Fruit fly (Drosophila melanogaster) whole organism, embryonic: ENCODE measurements around the gene BRWD3.

Experiments
- BEAF-32 ChIP-seq: fragments of 200-800 bp; sonication (Bioruptor generic); optimal IDR thresholded peaks from 3 replicates; lab custom pipeline; 2017; ENCODE audit warnings: missing biosample characterization, missing genetic modification characterization, mild to moderate bottlenecking, moderate library complexity, missing genetic modification reagents
- CG12744 ChIP-seq: fragments of 200-800 bp; sonication (Bioruptor generic); optimal IDR thresholded peaks from 2 replicates; lab custom pipeline; 2016; ENCODE audit warnings: missing biosample characterization, missing genetic modification characterization
- CG13287 ChIP-seq: fragments of 200-800 bp; sonication (Bioruptor generic); IDR thresholded peaks from 2 replicates; pipeline ENCODE4 v1.3.6; 2022; ENCODE audit warnings: missing biosample characterization, missing genetic modification characterization; ENCODE audit not compliant: partially characterized antibody
- CG30403 ChIP-seq: fragments of 200-800 bp; sonication (Bioruptor generic); optimal IDR thresholded peaks from 3 replicates; lab custom pipeline; 2016; ENCODE audit warnings: missing biosample characterization, missing genetic modification characterization
- CG31224 ChIP-seq: fragments of 200-800 bp; sonication (Bioruptor generic); IDR thresholded peaks from 2 replicates; pipeline ENCODE4 v1.3.6; 2022; ENCODE audit warnings: missing biosample characterization, missing genetic modification characterization
- CG3726 ChIP-seq: fragments of 200-800 bp; sonication (Bioruptor generic); IDR thresholded peaks from 3 replicates; pipeline ENCODE4, ENCODE4 v1.3.6; 2022; ENCODE audit warnings: missing biosample characterization, missing genetic modification characterization
- CG3995 ChIP-seq: fragments of 200-800 bp; sonication (Bioruptor generic); optimal IDR thresholded peaks from 3 replicates; lab custom pipeline; 2016; ENCODE audit warnings: missing biosample characterization, missing genetic modification characterization
- CG4617 ChIP-seq: fragments of 200-800 bp; sonication (Bioruptor generic); optimal IDR thresholded peaks from 3 replicates; lab custom pipeline; 2016; ENCODE audit warnings: missing biosample characterization, missing genetic modification characterization, borderline replicate concordance
- CG7987 ChIP-seq: fragments of 200-800 bp; sonication (Bioruptor generic); optimal IDR thresholded peaks from 2 replicates; lab custom pipeline; 2018; ENCODE audit warnings: missing biosample characterization, mild to moderate bottlenecking, missing genetic modification characterization, moderate library complexity
- CG8478 ChIP-seq: fragments of >200 bp; optimal IDR thresholded peaks from 2 replicates; lab custom pipeline; 2018
- CG9437 ChIP-seq: fragments of 200-800 bp; sonication (Bioruptor generic); optimal IDR thresholded peaks from 2 replicates; lab custom pipeline; 2018; ENCODE audit warnings: missing biosample characterization, mild to moderate bottlenecking, missing genetic modification characterization
- CG9609 ChIP-seq: fragments of 200-800 bp; sonication (Bioruptor generic); optimal IDR thresholded peaks from 3 replicates; lab custom pipeline; 2016; ENCODE audit warnings: missing biosample characterization, missing genetic modification characterization
- CG9797 ChIP-seq: fragments of 200-800 bp; sonication (Bioruptor generic); optimal IDR thresholded peaks from 3 replicates; lab custom pipeline; 2018; ENCODE audit warnings: missing biosample characterization, mild to moderate bottlenecking, missing genetic modification characterization
- CHES-1-like ChIP-seq: fragments of 200-800 bp; sonication (Bioruptor generic); optimal IDR thresholded peaks from 2 replicates; lab custom pipeline; 2016; ENCODE audit warnings: missing biosample characterization, missing genetic modification characterization
- Chrac-16 ChIP-seq: fragments of 200-800 bp; sonication (Bioruptor generic); optimal IDR thresholded peaks from 3 replicates; lab custom pipeline; 2016; ENCODE audit warnings: missing biosample characterization, missing genetic modification characterization
- D19A ChIP-seq: fragments of 200-800 bp; optimal IDR thresholded peaks from 3 replicates; lab custom pipeline; 2019; ENCODE audit warnings: missing biosample characterization, mild to moderate bottlenecking, missing genetic modification characterization, moderate library complexity
- Dp ChIP-seq: fragments of 200-800 bp; sonication (Bioruptor generic); optimal IDR thresholded peaks from 2 replicates; lab custom pipeline; 2018; ENCODE audit warnings: missing biosample characterization, mild to moderate bottlenecking, missing genetic modification characterization, moderate library complexity
- Ets97D ChIP-seq: fragments of 200-800 bp; sonication (Bioruptor generic); optimal IDR thresholded peaks from 3 replicates; lab custom pipeline; 2016; ENCODE audit warnings: missing biosample characterization, missing genetic modification characterization
- Gsc ChIP-seq: fragments of 200-800 bp; sonication (Bioruptor generic); IDR thresholded peaks from 2 replicates; pipeline ENCODE4 v1.3.6; 2022; ENCODE audit warnings: missing biosample characterization, missing genetic modification characterization
- MBD-R2 ChIP-seq: fragments of 200-800 bp; sonication (Bioruptor generic); IDR thresholded peaks from 2 replicates; pipeline ENCODE4 v1.3.6; 2022; ENCODE audit warnings: missing biosample characterization, missing genetic modification characterization
- MESR4 ChIP-seq: fragments of 200-800 bp; sonication (Bioruptor generic); optimal IDR thresholded peaks from 2 replicates; lab custom pipeline; 2018; ENCODE audit warnings: missing biosample characterization, mild to moderate bottlenecking, missing genetic modification characterization, moderate library complexity
- Myb ChIP-seq: fragments of 200-800 bp; sonication (Bioruptor generic); optimal IDR thresholded peaks from 2 replicates; lab custom pipeline; 2016; ENCODE audit warnings: missing biosample characterization, missing genetic modification characterization
- Oli ChIP-seq: fragments of 200-800 bp; sonication (Bioruptor generic); optimal IDR thresholded peaks from 2 replicates; lab custom pipeline; 2018; ENCODE audit warnings: missing biosample characterization, mild to moderate bottlenecking, missing genetic modification characterization, moderate library complexity
- Scr ChIP-seq: fragments of 200-800 bp; sonication (Bioruptor generic); IDR thresholded peaks from 2 replicates; pipeline ENCODE4 v1.3.6; 2022; ENCODE audit warnings: missing biosample characterization, missing genetic modification characterization; ENCODE audit not compliant: partially characterized antibody
- Taf1 ChIP-seq: fragments of 200-800 bp; sonication (Bioruptor generic); IDR thresholded peaks from 2 replicates; pipeline ENCODE4 v1.3.6; 2022; ENCODE audit warnings: missing biosample characterization, missing genetic modification characterization
- Tbp ChIP-seq: fragments of >200 bp; optimal IDR thresholded peaks from 2 replicates; lab custom pipeline; 2018; ENCODE audit warnings: missing biosample characterization, missing genetic modification characterization
- YL-1 ChIP-seq: fragments of 200-800 bp; sonication (Bioruptor generic); optimal IDR thresholded peaks from 3 replicates; lab custom pipeline; 2017; ENCODE audit warnings: missing biosample characterization, mild to moderate bottlenecking, missing genetic modification characterization
- ato ChIP-seq: fragments of 200-800 bp; sonication (Bioruptor generic); IDR thresholded peaks from 2 replicates; pipeline ENCODE4 v1.3.6; 2022; ENCODE audit warnings: missing biosample characterization, missing genetic modification characterization; ENCODE audit not compliant: partially characterized antibody
- bbx ChIP-seq: fragments of 200-800 bp; sonication (Bioruptor generic); IDR thresholded peaks from 2 replicates; pipeline ENCODE4 v1.3.6; 2022; ENCODE audit warnings: missing biosample characterization, missing genetic modification characterization; ENCODE audit not compliant: partially characterized antibody
- bowl ChIP-seq: fragments of 200-800 bp; sonication (Bioruptor generic); IDR thresholded peaks from 2 replicates; pipeline ENCODE4 v1.3.6; 2022; ENCODE audit warnings: missing biosample characterization, missing genetic modification characterization
- cas ChIP-seq: fragments of 200-800 bp; sonication (Bioruptor generic); IDR thresholded peaks from 2 replicates; pipeline ENCODE4 v1.3.6; 2022; ENCODE audit warnings: missing biosample characterization, missing genetic modification characterization
- chif ChIP-seq, 2 experiments: fragments of 200-800 bp; sonication (Bioruptor generic); optimal IDR thresholded peaks; 3 replicates each; lab custom pipeline; 2016; ENCODE audit warnings: missing biosample characterization in 2 of 2, missing genetic modification characterization in 2 of 2
- cwo ChIP-seq: fragments of 200-800 bp; sonication (Bioruptor generic); optimal IDR thresholded peaks from 3 replicates; lab custom pipeline; 2017; ENCODE audit warnings: missing biosample characterization, missing genetic modification characterization, mild to moderate bottlenecking, moderate library complexity, missing genetic modification reagents
- dm ChIP-seq: fragments of 200-800 bp; sonication (Bioruptor generic); optimal IDR thresholded peaks from 3 replicates; lab custom pipeline; 2016; ENCODE audit warnings: missing biosample characterization, missing genetic modification characterization
- exex ChIP-seq: fragments of 200-800 bp; sonication (Bioruptor generic); optimal IDR thresholded peaks from 4 replicates; lab custom pipeline; 2018; ENCODE audit warnings: missing biosample characterization, mild to moderate bottlenecking, missing genetic modification characterization, moderate library complexity
- fd3F ChIP-seq: fragments of 200-800 bp; sonication (Bioruptor generic); optimal IDR thresholded peaks from 2 replicates; lab custom pipeline; 2018; ENCODE audit warnings: missing biosample characterization, mild to moderate bottlenecking, missing genetic modification characterization, moderate library complexity
- gem ChIP-seq: fragments of 200-800 bp; sonication (Bioruptor generic); optimal IDR thresholded peaks from 2 replicates; lab custom pipeline; 2019; ENCODE audit warnings: missing biosample characterization, mild to moderate bottlenecking, missing genetic modification characterization, moderate library complexity
- gfzf ChIP-seq: fragments of 200-800 bp; sonication (Bioruptor generic); optimal IDR thresholded peaks from 2 replicates; lab custom pipeline; 2016; ENCODE audit warnings: missing biosample characterization, mild to moderate bottlenecking, missing genetic modification characterization, moderate library complexity
- hbn ChIP-seq: fragments of 200-800 bp; sonication (Bioruptor generic); IDR thresholded peaks from 2 replicates; pipeline ENCODE4 v1.3.6; 2022; ENCODE audit warnings: missing biosample characterization, missing genetic modification characterization; ENCODE audit not compliant: partially characterized antibody
- jing ChIP-seq: fragments of 200-800 bp; sonication (Bioruptor generic); optimal IDR thresholded peaks from 2 replicates; lab custom pipeline; 2018; ENCODE audit warnings: missing biosample characterization, mild to moderate bottlenecking, missing genetic modification characterization
- mirr ChIP-seq: fragments of 200-800 bp; sonication (Bioruptor generic); optimal IDR thresholded peaks from 3 replicates; lab custom pipeline; 2018; ENCODE audit warnings: missing biosample characterization, mild to moderate bottlenecking, missing genetic modification characterization
- psq ChIP-seq: fragments of 200-800 bp; sonication (Bioruptor generic); optimal IDR thresholded peaks from 2 replicates; lab custom pipeline; 2017; ENCODE audit warnings: missing biosample characterization, missing genetic modification characterization
- pzg ChIP-seq: fragments of 200-800 bp; sonication (Bioruptor generic); optimal IDR thresholded peaks from 3 replicates; lab custom pipeline; 2018; ENCODE audit warnings: missing biosample characterization, mild to moderate bottlenecking, missing genetic modification characterization, moderate library complexity
- stwl ChIP-seq: fragments of 200-800 bp; sonication (Bioruptor generic); optimal IDR thresholded peaks from 3 replicates; lab custom pipeline; 2018; ENCODE audit warnings: missing biosample characterization, mild to moderate bottlenecking, missing genetic modification characterization, moderate library complexity
- trem ChIP-seq: fragments of 200-800 bp; optimal IDR thresholded peaks from 3 replicates; lab custom pipeline; 2019; ENCODE audit warnings: missing biosample characterization, mild to moderate bottlenecking, missing genetic modification characterization, moderate library complexity

Gene BRWD3

dm6 chr3R:24348420-24349190 lies 29.8 kb downstream of the BRWD3 start, which contains the start of the genes CG5746 and CG6454 (continued):
- TF ChIP-seq cwo (GFP tag; lab: Kevin White, UChicago): no peak
- no peak for TF ChIP-seq bbx (GFP tag; lab: Robert Waterston, UW)
- peak; percentile 89 for TF ChIP-seq YL-1 (GFP tag; lab: Kevin White, UChicago)
- peak; percentile 80 for TF ChIP-seq CHES-1-like (GFP tag; lab: Kevin White, UChicago)
- no peak for TF ChIP-seq mirr (GFP tag; lab: Kevin White, UChicago)
- no peak for TF ChIP-seq Gsc (GFP tag; lab: Robert Waterston, UW)
- TF ChIP-seq hbn (GFP tag; lab: Robert Waterston, UW): no peak
- TF ChIP-seq Scr (GFP tag; lab: Robert Waterston, UW): no peak
- TF ChIP-seq psq (GFP tag; lab: Kevin White, UChicago): peak; percentile 23
- no peak for TF ChIP-seq cas (GFP tag; lab: Robert Waterston, UW)
- no peak for TF ChIP-seq CG8478 (lab: Kevin White, UChicago)
- no peak for TF ChIP-seq Oli (tag; lab: Kevin White, UChicago)
- peak; percentile 36 for TF ChIP-seq dm (GFP tag; lab: Kevin White, UChicago)
- TF ChIP-seq Taf1: 0 out of 2 replicates have a peak, but pooled peaks have one; percentile 32
- TF ChIP-seq Chrac-16 (GFP tag; lab: Kevin White, UChicago): peak; percentile 64
- peak; percentile 6 for TF ChIP-seq jing
- TF ChIP-seq D19A: no peak
- TF ChIP-seq CG4617: peak; percentile 75
- TF ChIP-seq bowl (GFP tag; lab: Robert Waterston, UW): no peak
- TF ChIP-seq fd3F: peak; percentile 39

dm6 chr3R:24353448-24353847 lies 34.6 kb downstream of the BRWD3 start:
- TF ChIP-seq CG12744 (no peak), mirr (GFP tag; lab: Kevin White, UChicago) (peak; percentile 79), CG30403 (GFP tag; lab: Kevin White, UChicago) (no peak), exex (tag; lab: Kevin White, UChicago) (peak; percentile 78)

DNA sequence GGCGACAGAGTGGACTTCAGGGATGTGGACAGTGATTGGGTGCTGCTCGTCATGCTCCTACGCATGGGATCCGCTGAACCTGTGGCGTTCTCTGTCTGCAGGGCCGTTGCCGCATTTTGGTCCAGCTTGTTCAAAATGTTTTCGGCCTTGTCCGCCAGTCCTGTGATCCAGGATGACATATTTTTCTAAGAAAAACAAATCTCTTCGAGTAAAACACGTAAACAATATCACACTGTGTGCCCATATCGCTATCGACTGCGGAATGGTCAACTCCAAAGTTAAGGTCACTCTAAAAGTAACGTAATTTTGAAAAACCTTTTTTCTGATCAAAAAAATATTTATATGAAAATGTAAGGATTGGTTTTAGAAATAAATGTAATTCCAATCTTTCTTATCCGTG lies 38.9 kb downstream of the BRWD3 start, which contains the start of gene Golgin84:
Golgin84 (minus strand) TSS at position 241 of the 400 bp plus-strand sequence.
- TF ChIP-seq CG3995 (GFP tag; lab: Kevin White, UChicago) (peak; percentile 24), gem (tag; lab: Kevin White, UChicago) (no peak), BEAF-32 (GFP tag; lab: Kevin White, UChicago) (peak; percentile 16), YL-1 (GFP tag; lab: Kevin White, UChicago) (peak; percentile 26), Myb (peak; percentile 94), CG31224 (GFP tag; lab: Robert Waterston, UW) (no peak), MBD-R2 (GFP tag; lab: Robert Waterston, UW) (peak; percentile 47), chif (GFP tag; optimal IDR thresholded peaks at IDR 0.05; lab: Kevin White, UChicago) (no peak), CG9609 (no peak), CG13287 (GFP tag; lab: Robert Waterston, UW) (peak; percentile 16; the same call in 1 of the 2 replicates), D19A (no peak), pzg (GFP tag; lab: Kevin White, UChicago) (peak; percentile 36), MESR4 (GFP tag; lab: Kevin White, UChicago) (peak; percentile 59), stwl (peak; percentile 40), CG9797 (GFP tag; lab: Kevin White, UChicago) (peak; percentile 62), CG3726 (0 out of 3 replicates have a peak, but pooled peaks have one; percentile 28), Tbp (GFP tag; lab: Kevin White, UChicago) (no peak), ato (GFP tag; lab: Robert Waterston, UW) (peak; percentile 22; the same call in 1 of the 2 replicates), CG7987 (GFP tag; lab: Kevin White, UChicago) (no peak), Dp (GFP tag; lab: Kevin White, UChicago) (peak; percentile 21), gfzf (GFP tag; lab: Kevin White, UChicago) (peak; percentile 71), CG4617 (peak; percentile 67), Ets97D (GFP tag; lab: Kevin White, UChicago) (peak; percentile 16), trem (tag; lab: Kevin White, UChicago) (peak; percentile 10), CG9437 (peak; percentile 89)
